Worm (Caenorhabditis elegans) whole organism, L4 larva: ENCODE results near the gene nlp-51.

Experiments
- F10B5.3 ChIP-seq: sonication (generic microtip); optimal IDR thresholded peaks from 2 replicates; lab custom pipeline; 2016; ENCODE audit warnings: mild to moderate bottlenecking, missing genetic modification characterization, missing compliant biosample characterization
- ama-1 ChIP-seq: fragments of 150-350 bp; optimal IDR thresholded peaks from 2 replicates; lab custom pipeline; 2014; ENCODE audit warnings: inconsistent platforms, mixed read lengths

DNA sequence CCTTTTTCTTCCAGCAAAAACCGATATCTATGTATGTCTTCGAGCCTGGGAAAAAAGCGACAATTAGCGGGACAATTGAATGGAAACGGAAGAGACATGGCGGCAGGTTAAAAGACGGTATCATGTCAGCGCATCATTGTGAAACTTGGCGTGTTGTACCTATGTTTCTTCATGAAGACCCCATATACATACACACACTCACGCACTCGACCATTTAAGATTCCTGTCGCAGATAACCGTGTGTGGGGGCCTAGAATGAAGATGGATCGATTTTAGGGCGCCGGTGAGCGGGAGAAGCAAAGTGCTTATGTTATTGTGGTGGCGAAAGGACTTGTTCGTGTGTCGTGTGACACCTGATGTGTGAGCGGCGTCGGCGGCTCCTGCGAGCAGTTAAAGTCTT, 42.6 kb downstream of the nlp-51 start:
- no peak for TF ChIP-seq F10B5.3 (tag; lab: Kevin White, UChicago)
- no peak for TF ChIP-seq ama-1 (lab: Kevin White, UChicago)
